Fruit fly (Drosophila melanogaster) whole organism, embryonic: ENCODE results near the gene TRAM.

Source experiments
- Abd-B ChIP-seq: fragments of 200-800 bp; sonication (Bioruptor generic); optimal IDR thresholded peaks from 2 replicates; lab custom pipeline; 2018; ENCODE audit warnings: missing biosample characterization, mild to moderate bottlenecking, missing genetic modification characterization, moderate library complexity
- Bdp1 ChIP-seq: fragments of 200-800 bp; sonication (Bioruptor generic); optimal IDR thresholded peaks from 3 replicates; lab custom pipeline; 2016; ENCODE audit warnings: missing biosample characterization, missing genetic modification characterization
- CG10366 ChIP-seq: fragments of 200-800 bp; sonication (Bioruptor generic); IDR thresholded peaks from 2 replicates; pipeline ENCODE4 v1.3.6; 2022; ENCODE audit warnings: missing biosample characterization, missing genetic modification characterization
- CG11723 ChIP-seq: fragments of 200-800 bp; sonication (Bioruptor generic); optimal IDR thresholded peaks from 2 replicates; lab custom pipeline; 2017; ENCODE audit warnings: missing biosample characterization, mild to moderate bottlenecking, missing genetic modification characterization
- CG12155 ChIP-seq: fragments of 200-800 bp; sonication (Bioruptor generic); optimal IDR thresholded peaks from 3 replicates; lab custom pipeline; 2016; ENCODE audit warnings: missing biosample characterization, missing genetic modification characterization
- CG12659 ChIP-seq: fragments of 200-800 bp; sonication (Bioruptor generic); optimal IDR thresholded peaks from 3 replicates; lab custom pipeline; 2017; ENCODE audit warnings: mild to moderate bottlenecking, missing biosample characterization, missing genetic modification reagents, missing genetic modification characterization
- CG13296 ChIP-seq: fragments of 200-800 bp; sonication (Bioruptor generic); optimal IDR thresholded peaks from 3 replicates; lab custom pipeline; 2018; ENCODE audit warnings: missing biosample characterization, mild to moderate bottlenecking, missing genetic modification characterization
- CG13424 ChIP-seq: fragments of 200-800 bp; sonication (Bioruptor generic); optimal IDR thresholded peaks from 2 replicates; lab custom pipeline; 2019; ENCODE audit warnings: missing biosample characterization, mild to moderate bottlenecking, missing genetic modification characterization, moderate library complexity
- CG14860 ChIP-seq: fragments of 200-800 bp; sonication (Bioruptor generic); IDR thresholded peaks from 3 replicates; pipeline ENCODE4 v1.3.6; 2022; ENCODE audit warnings: missing biosample characterization, missing genetic modification characterization; ENCODE audit not compliant: partially characterized antibody
- CG16813 ChIP-seq: fragments of 200-800 bp; sonication (Bioruptor generic); IDR thresholded peaks from 3 replicates; pipeline ENCODE4 v1.3.6; 2022; ENCODE audit warnings: missing biosample characterization, missing genetic modification characterization; ENCODE audit not compliant: partially characterized antibody
- CG17186 ChIP-seq: fragments of 200-800 bp; sonication (Bioruptor generic); optimal IDR thresholded peaks from 3 replicates; lab custom pipeline; 2017; ENCODE audit warnings: missing biosample characterization, missing genetic modification reagents, missing genetic modification characterization
- CG17385 ChIP-seq: fragments of 200-800 bp; sonication (Bioruptor generic); optimal IDR thresholded peaks from 3 replicates; lab custom pipeline; 2018; ENCODE audit warnings: missing biosample characterization, mild to moderate bottlenecking, missing genetic modification characterization
- CG2678 ChIP-seq: fragments of 200-800 bp; sonication (Bioruptor generic); optimal IDR thresholded peaks from 3 replicates; lab custom pipeline; 2019; ENCODE audit warnings: missing biosample characterization, mild to moderate bottlenecking, missing genetic modification characterization, moderate library complexity
- CG30403 ChIP-seq: fragments of 200-800 bp; sonication (Bioruptor generic); optimal IDR thresholded peaks from 3 replicates; lab custom pipeline; 2016; ENCODE audit warnings: missing biosample characterization, missing genetic modification characterization
- CG33213 ChIP-seq: fragments of 200-800 bp; sonication (Bioruptor generic); optimal IDR thresholded peaks from 3 replicates; lab custom pipeline; 2016; ENCODE audit warnings: missing biosample characterization, missing genetic modification characterization
- CG4360 ChIP-seq: fragments of 200-800 bp; sonication (Bioruptor generic); IDR thresholded peaks from 2 replicates; pipeline ENCODE4 v1.3.6; 2022; ENCODE audit warnings: missing biosample characterization, missing genetic modification characterization
- CG4820 ChIP-seq: fragments of 200-800 bp; sonication (Bioruptor generic); optimal IDR thresholded peaks from 3 replicates; lab custom pipeline; 2016; ENCODE audit warnings: missing biosample characterization, missing genetic modification characterization
- CG5953 ChIP-seq: fragments of 200-800 bp; sonication (Bioruptor generic); IDR thresholded peaks from 2 replicates; pipeline ENCODE4 v1.3.6; 2022; ENCODE audit warnings: missing biosample characterization, missing genetic modification characterization
- CG6689 ChIP-seq: fragments of 200-800 bp; sonication (Bioruptor generic); IDR thresholded peaks from 2 replicates; pipeline ENCODE4 v1.3.6; 2022; ENCODE audit warnings: missing biosample characterization, missing genetic modification characterization
- CG9215 ChIP-seq: fragments of 200-800 bp; sonication (Bioruptor generic); IDR thresholded peaks from 2 replicates; pipeline ENCODE4 v1.3.6; 2022; ENCODE audit warnings: missing biosample characterization, missing genetic modification characterization
- CG9727 ChIP-seq: fragments of 200-800 bp; sonication (Bioruptor generic); optimal IDR thresholded peaks from 3 replicates; lab custom pipeline; 2017; ENCODE audit warnings: missing biosample characterization, mild to moderate bottlenecking, missing genetic modification characterization
- CG9876 ChIP-seq: fragments of 200-800 bp; sonication (Bioruptor generic); optimal IDR thresholded peaks from 2 replicates; lab custom pipeline; 2016; ENCODE audit warnings: missing biosample characterization, missing genetic modification characterization
- Chrac-16 ChIP-seq: fragments of 200-800 bp; sonication (Bioruptor generic); optimal IDR thresholded peaks from 3 replicates; lab custom pipeline; 2016; ENCODE audit warnings: missing biosample characterization, missing genetic modification characterization
- CoRest ChIP-seq: fragments of 200-800 bp; sonication (Bioruptor generic); optimal IDR thresholded peaks from 3 replicates; lab custom pipeline; 2018; ENCODE audit warnings: missing biosample characterization, mild to moderate bottlenecking, missing genetic modification characterization, moderate library complexity
- E2f1 ChIP-seq: fragments of 200-800 bp; sonication (Bioruptor generic); IDR thresholded peaks from 2 replicates; pipeline ENCODE4 v1.3.6; 2022; ENCODE audit warnings: missing biosample characterization, missing genetic modification characterization
- ERR ChIP-seq: fragments of 200-800 bp; sonication (Bioruptor generic); optimal IDR thresholded peaks from 2 replicates; lab custom pipeline; 2016; ENCODE audit warnings: missing biosample characterization, missing genetic modification characterization
- HmgZ ChIP-seq: fragments of 200-800 bp; sonication (Bioruptor generic); optimal IDR thresholded peaks from 2 replicates; lab custom pipeline; 2018; ENCODE audit warnings: missing biosample characterization, mild to moderate bottlenecking, missing genetic modification characterization
- MTF-1 ChIP-seq: fragments of 200-800 bp; sonication (Bioruptor generic); optimal IDR thresholded peaks from 2 replicates; lab custom pipeline; 2018; ENCODE audit warnings: missing biosample characterization, mild to moderate bottlenecking, missing genetic modification characterization, borderline replicate concordance
- Nf-YC ChIP-seq: fragments of 200-800 bp; optimal IDR thresholded peaks from 3 replicates; lab custom pipeline; 2019; ENCODE audit warnings: missing biosample characterization, mild to moderate bottlenecking, missing genetic modification characterization, moderate library complexity
- Oli ChIP-seq: fragments of 200-800 bp; sonication (Bioruptor generic); optimal IDR thresholded peaks from 2 replicates; lab custom pipeline; 2018; ENCODE audit warnings: missing biosample characterization, mild to moderate bottlenecking, missing genetic modification characterization, moderate library complexity
- Opbp ChIP-seq: fragments of 200-800 bp; sonication (Bioruptor generic); IDR thresholded peaks from 3 replicates; pipeline ENCODE4 v1.3.6; 2022; ENCODE audit warnings: missing biosample characterization, missing genetic modification characterization; ENCODE audit not compliant: partially characterized antibody
- Rx ChIP-seq: fragments of 200-800 bp; sonication (Bioruptor generic); IDR thresholded peaks from 2 replicates; pipeline ENCODE4 v1.3.6; 2022; ENCODE audit warnings: missing biosample characterization, missing genetic modification characterization
- Scr ChIP-seq: fragments of 200-800 bp; sonication (Bioruptor generic); IDR thresholded peaks from 2 replicates; pipeline ENCODE4 v1.3.6; 2022; ENCODE audit warnings: missing biosample characterization, missing genetic modification characterization; ENCODE audit not compliant: partially characterized antibody
- Sox102F ChIP-seq: fragments of 200-800 bp; sonication (Bioruptor generic); optimal IDR thresholded peaks from 2 replicates; lab custom pipeline; 2018; ENCODE audit warnings: missing biosample characterization, mild to moderate bottlenecking, missing genetic modification characterization, moderate library complexity
- Trl ChIP-seq, 3 experiments: fragments of >200 bp in 2 of 3; fragments of 200-800 bp in 1 of 3; sonication (Bioruptor generic) in 1 of 3; optimal IDR thresholded peaks; 2 replicates in 1 of 3; 3 replicates in 2 of 3; lab custom pipeline; 2016 to 2017; ENCODE audit warnings: missing biosample characterization in 1 of 3, missing genetic modification characterization in 1 of 3
- bcd ChIP-seq: fragments of 200-800 bp; sonication (Bioruptor generic); optimal IDR thresholded peaks from 2 replicates; lab custom pipeline; 2017; ENCODE audit warnings: missing biosample characterization, mild to moderate bottlenecking, missing genetic modification characterization
- btn ChIP-seq: fragments of 200-800 bp; sonication (Bioruptor generic); optimal IDR thresholded peaks from 2 replicates; lab custom pipeline; 2016; ENCODE audit warnings: missing biosample characterization, missing genetic modification characterization
- crol ChIP-seq: fragments of 200-800 bp; sonication (Bioruptor generic); IDR thresholded peaks from 2 replicates; pipeline ENCODE4 v1.3.6; 2022; ENCODE audit warnings: missing biosample characterization, missing genetic modification characterization
- crp ChIP-seq, 2 experiments: fragments of 200-800 bp; sonication (Bioruptor generic); optimal IDR thresholded peaks; 2 replicates in 1 of 2; 3 replicates in 1 of 2; lab custom pipeline; 2017; ENCODE audit warnings: missing biosample characterization in 2 of 2, missing genetic modification characterization in 2 of 2, mild to moderate bottlenecking in 1 of 2, moderate library complexity in 1 of 2
- dati ChIP-seq: fragments of 200-800 bp; sonication (Bioruptor generic); IDR thresholded peaks from 2 replicates; pipeline ENCODE4 v1.3.6; 2022; ENCODE audit warnings: missing biosample characterization, missing genetic modification characterization
- fd3F ChIP-seq: fragments of 200-800 bp; sonication (Bioruptor generic); optimal IDR thresholded peaks from 2 replicates; lab custom pipeline; 2018; ENCODE audit warnings: missing biosample characterization, mild to moderate bottlenecking, missing genetic modification characterization, moderate library complexity
- grn ChIP-seq: fragments of 200-800 bp; sonication (Bioruptor generic); optimal IDR thresholded peaks from 3 replicates; lab custom pipeline; 2017; ENCODE audit warnings: missing biosample characterization, missing genetic modification characterization
- nerfin-2 ChIP-seq: fragments of 200-800 bp; sonication (Bioruptor generic); IDR thresholded peaks from 2 replicates; pipeline ENCODE4 v1.3.6; 2022; ENCODE audit warnings: missing biosample characterization, missing genetic modification characterization; ENCODE audit not compliant: partially characterized antibody
- nom ChIP-seq: fragments of 200-800 bp; sonication (Bioruptor generic); optimal IDR thresholded peaks from 2 replicates; lab custom pipeline; 2017; ENCODE audit warnings: missing biosample characterization, missing genetic modification characterization, mild to moderate bottlenecking, moderate library complexity, missing genetic modification reagents
- pnt ChIP-seq: fragments of 200-800 bp; sonication (Bioruptor generic); optimal IDR thresholded peaks from 3 replicates; lab custom pipeline; 2016; ENCODE audit warnings: missing biosample characterization, missing genetic modification characterization
- shn ChIP-seq: fragments of 200-800 bp; sonication (Bioruptor generic); optimal IDR thresholded peaks from 3 replicates; lab custom pipeline; 2016; ENCODE audit warnings: missing biosample characterization, missing genetic modification characterization
- sqz ChIP-seq: fragments of 200-800 bp; sonication (Bioruptor generic); optimal IDR thresholded peaks from 3 replicates; lab custom pipeline; 2018; ENCODE audit warnings: missing biosample characterization, mild to moderate bottlenecking, missing genetic modification characterization
- unpg ChIP-seq: fragments of 200-800 bp; sonication (Bioruptor generic); optimal IDR thresholded peaks from 3 replicates; lab custom pipeline; 2018; ENCODE audit warnings: missing biosample characterization, mild to moderate bottlenecking, missing genetic modification characterization, moderate library complexity
- vfl ChIP-seq: fragments of 200-800 bp; sonication (Bioruptor generic); optimal IDR thresholded peaks from 2 replicates; lab custom pipeline; 2016; ENCODE audit warnings: missing biosample characterization, missing genetic modification characterization

Gene TRAM

DNA sequence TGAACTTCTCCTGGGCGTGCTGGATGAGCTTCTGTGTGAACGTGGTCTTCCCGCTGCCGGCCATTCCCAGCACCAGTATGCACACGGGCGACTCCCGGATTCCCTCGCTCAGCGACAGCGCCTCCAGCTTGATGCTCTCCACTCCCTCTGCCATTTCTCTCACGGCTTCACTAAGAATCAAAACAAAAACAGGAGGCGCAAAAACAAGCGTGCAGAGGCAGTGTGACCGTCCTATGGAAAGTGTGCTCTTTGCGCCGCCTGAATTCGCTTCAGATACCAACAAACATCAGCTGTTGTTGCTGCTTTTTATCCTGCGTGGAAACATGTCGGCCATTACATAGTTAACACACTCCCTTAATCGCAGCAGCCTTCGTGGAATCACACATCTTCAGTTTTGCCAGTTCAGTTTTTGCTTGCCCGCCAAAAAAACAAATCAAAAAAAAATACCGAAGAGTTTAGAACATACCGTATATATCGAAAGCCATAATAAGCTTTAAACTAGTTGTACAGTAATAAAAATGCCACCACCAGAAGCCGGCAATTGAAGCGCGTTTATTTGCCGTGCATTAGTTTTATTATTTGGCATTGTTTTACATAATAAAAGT is 5.7 kb downstream of the TRAM start, which contains the start of the genes CG3704 and mus81 (continued):
- TF ChIP-seq CG17186 (GFP tag; lab: Kevin White, UChicago) (peak; percentile 96), Opbp (GFP tag; lab: Robert Waterston, UW) (0 out of 3 replicates have a peak, but pooled peaks have one; percentile 9), CG14860 (no peak), CG30403 (GFP tag; lab: Kevin White, UChicago) (no peak), Abd-B (GFP tag; lab: Kevin White, UChicago) (no peak), bcd (GFP tag; lab: Kevin White, UChicago) (no peak), CG11723 (GFP tag; lab: Kevin White, UChicago) (no peak), CG17385 (GFP tag; lab: Kevin White, UChicago) (no peak), Rx (GFP tag; lab: Robert Waterston, UW) (no peak), Oli (no peak), CG5953 (GFP tag; lab: Robert Waterston, UW) (no peak), Trl (optimal IDR thresholded peaks at IDR 0.05; lab: Kevin White, UChicago) (no peak), Trl (GFP tag; optimal IDR thresholded peaks at IDR 0.05; lab: Kevin White, UChicago) (no peak), CG9215 (GFP tag; lab: Robert Waterston, UW) (no peak), crp (GFP tag; optimal IDR thresholded peaks at IDR 0.05; lab: Kevin White, UChicago) (peak in 1 of 2 experiments; percentile 79), btn (no peak), CG16813 (GFP tag; lab: Robert Waterston, UW) (peak; percentile 41; the same call in 1 of the 3 replicates), MTF-1 (no peak), shn (GFP tag; lab: Kevin White, UChicago) (no peak), CG12155 (GFP tag; lab: Kevin White, UChicago) (no peak), vfl (GFP tag; lab: Kevin White, UChicago) (no peak), CG13424 (tag; lab: Kevin White, UChicago) (no peak), CG10366 (GFP tag; lab: Robert Waterston, UW) (no peak), CG2678 (tag; lab: Kevin White, UChicago) (no peak), ERR (GFP tag; lab: Kevin White, UChicago) (no peak), Bdp1 (GFP tag; lab: Kevin White, UChicago) (no peak), CG12659 (peak; percentile 37), Sox102F (no peak), CG13296 (no peak), nerfin-2 (GFP tag; lab: Robert Waterston, UW) (no peak), CG9876 (no peak), CG9727 (GFP tag; lab: Kevin White, UChicago) (no peak), grn (no peak), E2f1 (no peak), nom (GFP tag; lab: Kevin White, UChicago) (no peak), dati (GFP tag; lab: Robert Waterston, UW) (no peak), crol (GFP tag; lab: Robert Waterston, UW) (no peak), CG4820 (no peak), Scr (GFP tag; lab: Robert Waterston, UW) (peak; percentile 68), Chrac-16 (no peak), fd3F (GFP tag; lab: Kevin White, UChicago) (no peak), Nf-YC (tag; lab: Kevin White, UChicago) (no peak), CG4360 (GFP tag; lab: Robert Waterston, UW) (no peak), HmgZ (peak; percentile 46), sqz (no peak), CG33213 (GFP tag; lab: Kevin White, UChicago) (no peak), CG6689 (GFP tag; lab: Robert Waterston, UW) (no peak), unpg (GFP tag; lab: Kevin White, UChicago) (no peak), pnt (GFP tag; lab: Kevin White, UChicago) (no peak), CoRest (tag; lab: Kevin White, UChicago) (peak; percentile 33)
